Worm (Caenorhabditis elegans) whole organism, dauer: ENCODE results near the gene F25E5.1.

Experiments used
- unc-62 ChIP-seq: sonication (generic microtip); optimal IDR thresholded peaks from 2 replicates; lab custom pipeline; 2017; ENCODE audit warnings: missing biosample characterization, missing genetic modification reagents, missing genetic modification characterization

F25E5.1 gene

ce11 chrV:7465509-7465908, at the start of gene F25E5.1:
TSS of gene F25E5.1 (plus strand) at chrV:7465884.
- TF ChIP-seq unc-62 (GFP tag; lab: Kevin White, UChicago) = no peak

ce11 chrV:7416569-7416968, 49.1 kb upstream of the F25E5.1 start:
- TF ChIP-seq unc-62 (GFP tag; lab: Kevin White, UChicago) = no peak

ce11 chrV:7417018-7417716, 48.5 kb upstream of the F25E5.1 start, which contains the start of gene srw-67:
TSS of gene srw-67 (plus strand) at chrV:7417660.
- no peak for TF ChIP-seq unc-62 (GFP tag; lab: Kevin White, UChicago)

ce11 chrV:7420162-7420561, 45.5 kb upstream of the F25E5.1 start, which contains the start of gene srxa-4:
TSS of gene srxa-4 (plus strand) at chrV:7420462.
- no peak for TF ChIP-seq unc-62 (GFP tag; lab: Kevin White, UChicago)

ce11 chrV:7424336-7424735, 41.3 kb upstream of the F25E5.1 start, which contains the start of gene F18E3.10:
TSS of gene F18E3.10 (minus strand) at chrV:7424436.
- TF ChIP-seq unc-62 (GFP tag; lab: Kevin White, UChicago) = no peak

- TF ChIP-seq unc-62 (GFP tag; lab: Kevin White, UChicago) = no peak
Measured at ce11 chrV:7426594-7426993, 39.1 kb upstream of the F25E5.1 start, which contains the start of gene srw-68. TSS of gene srw-68 (minus strand) at chrV:7426694.

ce11 chrV:7428880-7429279, 36.8 kb upstream of the F25E5.1 start, which contains the start of gene srw-69:
TSS of gene srw-69 (minus strand) at chrV:7428980.
- TF ChIP-seq unc-62 (GFP tag; lab: Kevin White, UChicago) = no peak

ce11 chrV:7431016-7431415, 34.7 kb upstream of the F25E5.1 start, which contains the start of gene srw-71:
TSS of gene srw-71 (minus strand) at chrV:7431116.
- no peak for TF ChIP-seq unc-62 (GFP tag; lab: Kevin White, UChicago)

ce11 chrV:7432441-7433146, 33.1 kb upstream of the F25E5.1 start:
- no peak for TF ChIP-seq unc-62 (GFP tag; lab: Kevin White, UChicago)

ce11 chrV:7434805-7435363, 30.8 kb upstream of the F25E5.1 start:
- no peak for TF ChIP-seq unc-62 (GFP tag; lab: Kevin White, UChicago)

- TF ChIP-seq unc-62 (GFP tag; lab: Kevin White, UChicago) = no peak
Measured at ce11 chrV:7435376-7436204, 30.1 kb upstream of the F25E5.1 start, which contains the start of the genes ddo-2 and F25E5.8. TSS of gene ddo-2 (minus strand) at chrV:7435705. TSS of gene F25E5.8 (plus strand) at chrV:7435930.

- no peak for TF ChIP-seq unc-62 (GFP tag; lab: Kevin White, UChicago)
Measured at ce11 chrV:7436509-7436908, 29.2 kb upstream of the F25E5.1 start.

- TF ChIP-seq unc-62 (GFP tag; lab: Kevin White, UChicago) = no peak
Measured at ce11 chrV:7436911-7437310, 28.8 kb upstream of the F25E5.1 start.

- no peak for TF ChIP-seq unc-62 (GFP tag; lab: Kevin White, UChicago)
Measured at ce11 chrV:7437538-7437937, 28.1 kb upstream of the F25E5.1 start, which contains the start of gene F25E5.9. TSS of gene F25E5.9 (minus strand) at chrV:7437919.

- no peak for TF ChIP-seq unc-62 (GFP tag; lab: Kevin White, UChicago)
Measured at ce11 chrV:7437985-7438384, 27.7 kb upstream of the F25E5.1 start, which contains the start of gene F25E5.16. TSS of gene F25E5.16 (plus strand) at chrV:7438285.
